Worm (Caenorhabditis elegans): ENCODE results near the gene grl-4.
A peak's percentile ranks its signal among the peaks of the same experiment; 100 is the strongest.

Gene grl-4

DNA sequence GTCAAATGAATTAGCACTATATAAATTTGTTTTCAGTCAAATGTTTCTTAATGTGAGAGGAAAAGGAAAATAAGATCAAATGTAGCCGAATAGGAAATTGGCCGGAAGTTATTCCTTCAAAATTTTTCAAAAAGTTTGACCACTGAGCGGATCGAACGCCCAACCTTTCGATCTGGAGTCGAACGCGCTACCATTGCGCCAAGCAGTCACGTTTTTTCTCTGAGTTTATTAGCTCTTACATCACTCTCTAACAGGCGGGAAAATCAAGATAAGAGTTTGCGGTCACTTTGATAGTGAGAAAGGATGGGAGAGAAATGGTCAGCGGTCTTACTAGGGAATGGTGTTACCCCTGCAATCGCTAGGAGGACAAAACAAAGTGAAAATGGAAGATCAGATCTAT, 33.5 kb upstream of the grl-4 start (continued):
- TF ChIP-seq D2030.7 (GFP tag; IDR thresholded peaks at IDR 0.05) (peak; percentile 48; the same call in 1 of the 2 replicates), zim-3 (tag; optimal IDR thresholded peaks at IDR 0.05) (peak; percentile 24), pha-4 (tag; optimal IDR thresholded peaks at IDR 0.05) (no peak), F55B11.4 (tag; optimal IDR thresholded peaks at IDR 0.05; ENCODE audit: borderline replicate concordance, insufficient read depth) (no peak), F23B12.7 (tag; optimal IDR thresholded peaks at IDR 0.05; ENCODE audit: insufficient read depth) (no peak), dpff-1 (tag; optimal IDR thresholded peaks at IDR 0.05) (no peak), lin-40 (tag; optimal IDR thresholded peaks at IDR 0.05) (no peak), Y95B8A.8 (GFP tag; IDR thresholded peaks at IDR 0.05) (0 out of 2 replicates have a peak, but pooled peaks have one; percentile 35), ceh-91 (GFP tag; IDR thresholded peaks at IDR 0.05) (no peak), ekl-4 (GFP tag; IDR thresholded peaks at IDR 0.05) (no peak), lir-1 (GFP tag; conservative IDR thresholded peaks at IDR 0.05) (no peak), K12H6.12 (tag; optimal IDR thresholded peaks at IDR 0.05) (no peak), C06A6.2 (GFP tag; conservative IDR thresholded peaks at IDR 0.05) (no peak), akir-1 (GFP tag; optimal IDR thresholded peaks at IDR 0.05) (no peak), chd-7 (tag; optimal IDR thresholded peaks at IDR 0.05) (peak; percentile 27), ama-1 (optimal IDR thresholded peaks at IDR 0.05) (no peak), ama-1 (GFP tag; optimal IDR thresholded peaks at IDR 0.05) (no peak), F22D6.2 (tag; optimal IDR thresholded peaks at IDR 0.05) (no peak), nhr-179 (tag; optimal IDR thresholded peaks at IDR 0.05) (no peak), egl-18 (GFP tag; IDR thresholded peaks at IDR 0.05) (no peak), nfya-2 (GFP tag; IDR thresholded peaks at IDR 0.05) (no peak), madf-6 (GFP tag; IDR thresholded peaks at IDR 0.05) (peak; percentile 51), Y79H2A.3 (GFP tag; conservative IDR thresholded peaks at IDR 0.05) (no peak), lin-35 (GFP tag; optimal IDR thresholded peaks at IDR 0.05) (no peak), rpc-1 (optimal IDR thresholded peaks at IDR 0.05) (peak; percentile 81), rpc-1 (tag; optimal IDR thresholded peaks at IDR 0.05) (peak; percentile 86), cebp-1 (GFP tag; IDR thresholded peaks at IDR 0.05) (no peak), cebp-1 (tag; optimal IDR thresholded peaks at IDR 0.05) (no peak), mcd-1 (GFP tag; IDR thresholded peaks at IDR 0.05) (no peak), pbrm-1 (GFP tag; IDR thresholded peaks at IDR 0.05) (0 out of 2 replicates have a peak, but pooled peaks have one; percentile 27), hsf-1 (GFP tag; IDR thresholded peaks at IDR 0.05) (no peak), ceh-27 (GFP tag; optimal IDR thresholded peaks at IDR 0.05) (no peak), cebp-2 (GFP tag; IDR thresholded peaks at IDR 0.05) (no peak), lin-26 (GFP tag; IDR thresholded peaks at IDR 0.05) (peak; percentile 88), let-526 (GFP tag; IDR thresholded peaks at IDR 0.05) (no peak), nhr-90 (tag; optimal IDR thresholded peaks at IDR 0.05) (peak; percentile 14), gei-17 (GFP tag; optimal IDR thresholded peaks at IDR 0.05) (no peak), nfyb-1 (GFP tag; IDR thresholded peaks at IDR 0.05) (peak; percentile 57; the same call in 1 of the 2 replicates), zfh-2 (GFP tag; conservative IDR thresholded peaks at IDR 0.05) (no peak), madf-8 (GFP tag; conservative IDR thresholded peaks at IDR 0.05) (no peak), ets-4 (GFP tag; optimal IDR thresholded peaks at IDR 0.05) (peak; percentile 2), nhr-120 (GFP tag; IDR thresholded peaks at IDR 0.05) (no peak), ztf-3 (GFP tag; optimal IDR thresholded peaks at IDR 0.05) (no peak)
